Worm (Caenorhabditis elegans): ENCODE data around the gene B0024.13.

ce11 chrV:10294549-10294948 lies 26.0 kb upstream of the B0024.13 start, which contains the start of gene col-150:
- TF ChIP-seq aly-2 (tag; optimal IDR thresholded peaks at IDR 0.05): no peak
- TF ChIP-seq hpl-2 (GFP tag; optimal IDR thresholded peaks at IDR 0.05): no peak
- no peak for TF ChIP-seq nhr-77 (tag; optimal IDR thresholded peaks at IDR 0.05)
- TF ChIP-seq tbx-2 (tag; optimal IDR thresholded peaks at IDR 0.05): no peak
- no peak for TF ChIP-seq egl-27 (tag; optimal IDR thresholded peaks at IDR 0.05)
